Worm (Caenorhabditis elegans): ENCODE measurements around the gene qua-1.

qua-1 gene

ce11 chrII:8169283-8169682 lies 29.3 kb upstream of the qua-1 start, which contains the start of gene T05C12.15:
T05C12.15 (plus strand) TSS chrII:8169583.
- no peak for TF ChIP-seq hmg-4 (GFP tag; optimal IDR thresholded peaks at IDR 0.05)
- TF ChIP-seq hnd-1 (tag; optimal IDR thresholded peaks at IDR 0.05): no peak
- no peak for TF ChIP-seq sea-1 (GFP tag; conservative IDR thresholded peaks at IDR 0.05)
- TF ChIP-seq hmbx-1 (tag; optimal IDR thresholded peaks at IDR 0.05): no peak
- no peak for TF ChIP-seq F13C5.2 (tag; optimal IDR thresholded peaks at IDR 0.05)
- no peak for TF ChIP-seq pes-1 (GFP tag; IDR thresholded peaks at IDR 0.05)
- TF ChIP-seq ama-1 (optimal IDR thresholded peaks at IDR 0.05): no peak
- TF ChIP-seq tbx-37 (GFP tag; conservative IDR thresholded peaks at IDR 0.05): no peak
- no peak for TF ChIP-seq B0310.2 (tag; optimal IDR thresholded peaks at IDR 0.05)
- TF ChIP-seq ets-7 (tag; optimal IDR thresholded peaks at IDR 0.05): no peak
- no peak for TF ChIP-seq tbx-11 (GFP tag; IDR thresholded peaks at IDR 0.05)
- TF ChIP-seq ceh-36 (tag; optimal IDR thresholded peaks at IDR 0.05): no peak
- no peak for TF ChIP-seq ceh-13 (GFP tag; optimal IDR thresholded peaks at IDR 0.05)
- no peak for TF ChIP-seq tra-4 (tag; optimal IDR thresholded peaks at IDR 0.05)
- no peak for TF ChIP-seq aly-1 (tag; optimal IDR thresholded peaks at IDR 0.05)
- TF ChIP-seq scrt-1 (GFP tag; IDR thresholded peaks at IDR 0.05): no peak
- TF ChIP-seq flt-1 (GFP tag; IDR thresholded peaks at IDR 0.05): no peak

ce11 chrII:8170374-8170773 lies 28.2 kb upstream of the qua-1 start, which contains the start of gene T05C12.11:
T05C12.11 (minus strand) TSS chrII:8170474.
- TF ChIP-seq B0310.2 (tag; optimal IDR thresholded peaks at IDR 0.05) (no peak), ets-7 (tag; optimal IDR thresholded peaks at IDR 0.05) (no peak), scrt-1 (GFP tag; IDR thresholded peaks at IDR 0.05) (no peak), tbx-11 (GFP tag; IDR thresholded peaks at IDR 0.05) (no peak), ceh-36 (tag; optimal IDR thresholded peaks at IDR 0.05) (no peak), pes-1 (GFP tag; IDR thresholded peaks at IDR 0.05) (no peak), F13C5.2 (tag; optimal IDR thresholded peaks at IDR 0.05) (no peak), ceh-13 (GFP tag; optimal IDR thresholded peaks at IDR 0.05) (no peak), sea-1 (GFP tag; conservative IDR thresholded peaks at IDR 0.05) (no peak), hnd-1 (tag; optimal IDR thresholded peaks at IDR 0.05) (no peak), aly-1 (tag; optimal IDR thresholded peaks at IDR 0.05) (no peak), hmg-4 (GFP tag; optimal IDR thresholded peaks at IDR 0.05) (no peak), hmbx-1 (tag; optimal IDR thresholded peaks at IDR 0.05) (no peak), flt-1 (GFP tag; IDR thresholded peaks at IDR 0.05) (no peak), tbx-37 (GFP tag; conservative IDR thresholded peaks at IDR 0.05) (no peak), tra-4 (tag; optimal IDR thresholded peaks at IDR 0.05) (no peak), ama-1 (optimal IDR thresholded peaks at IDR 0.05) (no peak)

- no peak for TF ChIP-seq hnd-1 (tag; optimal IDR thresholded peaks at IDR 0.05)
- no peak for TF ChIP-seq tra-4 (tag; optimal IDR thresholded peaks at IDR 0.05)
- TF ChIP-seq aly-1 (tag; optimal IDR thresholded peaks at IDR 0.05): no peak
- TF ChIP-seq ama-1 (optimal IDR thresholded peaks at IDR 0.05): no peak
These were observed 25.2 kb upstream of the qua-1 start, which contains the start of the genes decr-1.3 and T05C12.1 for ce11 chrII:8173449-8173848. decr-1.3 (minus strand) TSS chrII:8173549. T05C12.1 (plus strand) TSS chrII:8173680.

- TF ChIP-seq tbx-37 (GFP tag; conservative IDR thresholded peaks at IDR 0.05): no peak
- TF ChIP-seq pes-1 (GFP tag; IDR thresholded peaks at IDR 0.05): no peak
- TF ChIP-seq ceh-13 (GFP tag; optimal IDR thresholded peaks at IDR 0.05): no peak
- TF ChIP-seq B0310.2 (tag; optimal IDR thresholded peaks at IDR 0.05): no peak
- TF ChIP-seq F13C5.2 (tag; optimal IDR thresholded peaks at IDR 0.05): no peak
- TF ChIP-seq flt-1 (GFP tag; IDR thresholded peaks at IDR 0.05): no peak
- TF ChIP-seq tbx-11 (GFP tag; IDR thresholded peaks at IDR 0.05): no peak
These were observed 24.5 kb upstream of the qua-1 start for ce11 chrII:8174148-8174547.

- TF ChIP-seq B0310.2 (tag; optimal IDR thresholded peaks at IDR 0.05): no peak
- no peak for TF ChIP-seq hnd-1 (tag; optimal IDR thresholded peaks at IDR 0.05)
- no peak for TF ChIP-seq ama-1 (optimal IDR thresholded peaks at IDR 0.05)
- TF ChIP-seq ceh-36 (tag; optimal IDR thresholded peaks at IDR 0.05): no peak
- TF ChIP-seq ceh-13 (GFP tag; optimal IDR thresholded peaks at IDR 0.05): no peak
- no peak for TF ChIP-seq sea-1 (GFP tag; conservative IDR thresholded peaks at IDR 0.05)
These were observed 21.5 kb upstream of the qua-1 start, which contains the start of gene acr-14 for ce11 chrII:8177095-8177494. acr-14 (minus strand) TSS chrII:8177195.

ce11 chrII:8178614-8179013 lies 20.0 kb upstream of the qua-1 start:
- TF ChIP-seq B0310.2 (tag; optimal IDR thresholded peaks at IDR 0.05) (no peak), tbx-11 (GFP tag; IDR thresholded peaks at IDR 0.05) (no peak), sea-1 (GFP tag; conservative IDR thresholded peaks at IDR 0.05) (no peak), ceh-13 (GFP tag; optimal IDR thresholded peaks at IDR 0.05) (no peak), ceh-36 (tag; optimal IDR thresholded peaks at IDR 0.05) (no peak), flt-1 (GFP tag; IDR thresholded peaks at IDR 0.05) (no peak), hmbx-1 (tag; optimal IDR thresholded peaks at IDR 0.05) (no peak), scrt-1 (GFP tag; IDR thresholded peaks at IDR 0.05) (no peak), F13C5.2 (tag; optimal IDR thresholded peaks at IDR 0.05) (no peak), aly-1 (tag; optimal IDR thresholded peaks at IDR 0.05) (no peak), hnd-1 (tag; optimal IDR thresholded peaks at IDR 0.05) (no peak), tbx-37 (GFP tag; conservative IDR thresholded peaks at IDR 0.05) (no peak), pes-1 (GFP tag; IDR thresholded peaks at IDR 0.05) (no peak), tra-4 (tag; optimal IDR thresholded peaks at IDR 0.05) (no peak)

- TF ChIP-seq sea-1 (GFP tag; conservative IDR thresholded peaks at IDR 0.05) (no peak), ceh-13 (GFP tag; optimal IDR thresholded peaks at IDR 0.05) (no peak), ets-7 (tag; optimal IDR thresholded peaks at IDR 0.05) (no peak), hmg-4 (GFP tag; optimal IDR thresholded peaks at IDR 0.05) (no peak), scrt-1 (GFP tag; IDR thresholded peaks at IDR 0.05) (no peak), pes-1 (GFP tag; IDR thresholded peaks at IDR 0.05) (no peak), B0310.2 (tag; optimal IDR thresholded peaks at IDR 0.05) (no peak), ceh-36 (tag; optimal IDR thresholded peaks at IDR 0.05) (no peak), hmbx-1 (tag; optimal IDR thresholded peaks at IDR 0.05) (no peak), F13C5.2 (tag; optimal IDR thresholded peaks at IDR 0.05) (no peak)
These were observed 18.3 kb upstream of the qua-1 start, which contains the start of gene T05C12.4 for ce11 chrII:8180281-8180680. T05C12.4 (minus strand) TSS chrII:8180381.

ce11 chrII:8181437-8181836 lies 17.2 kb upstream of the qua-1 start, which contains the start of gene dylt-3:
dylt-3 (plus strand) TSS chrII:8181737.
- TF ChIP-seq B0310.2 (tag; optimal IDR thresholded peaks at IDR 0.05) (no peak), sea-1 (GFP tag; conservative IDR thresholded peaks at IDR 0.05) (no peak), pes-1 (GFP tag; IDR thresholded peaks at IDR 0.05) (no peak), hmbx-1 (tag; optimal IDR thresholded peaks at IDR 0.05) (no peak), flt-1 (GFP tag; IDR thresholded peaks at IDR 0.05) (no peak), hmg-4 (GFP tag; optimal IDR thresholded peaks at IDR 0.05) (no peak), scrt-1 (GFP tag; IDR thresholded peaks at IDR 0.05) (no peak), hnd-1 (tag; optimal IDR thresholded peaks at IDR 0.05) (no peak), ets-7 (tag; optimal IDR thresholded peaks at IDR 0.05) (no peak), tra-4 (tag; optimal IDR thresholded peaks at IDR 0.05) (no peak), ceh-13 (GFP tag; optimal IDR thresholded peaks at IDR 0.05) (no peak), ceh-36 (tag; optimal IDR thresholded peaks at IDR 0.05) (no peak)
